Worm (Caenorhabditis elegans) whole organism, L4/young adult: ENCODE results near the gene mcm-3AP.
"Not testable (repeated sequence)": the region's sequence is repeated elsewhere in the genome, so short reads cannot be mapped to it uniquely, and the experiment has no call there.

Experiments used
- W03F9.2 ChIP-seq: fragments of 150-350 bp; optimal IDR thresholded peaks from 2 replicates; lab custom pipeline; 2014; ENCODE audit warnings: missing biosample characterization, missing genetic modification characterization
- dao-5 ChIP-seq: sonication (generic microtip); optimal IDR thresholded peaks from 2 replicates; lab custom pipeline; 2016; ENCODE audit warnings: missing genotype, missing genetic modification characterization, moderate library complexity, missing compliant biosample characterization
- him-1 ChIP-seq: sonication (generic microtip); optimal IDR thresholded peaks from 2 replicates; lab custom pipeline; 2016; ENCODE audit warnings: missing genotype, missing genetic modification reagents, missing genetic modification characterization, missing compliant biosample characterization

mcm-3AP gene

ce11 chrIV:7948290-7948689, at the start of gene mcm-3AP:
mcm-3AP (plus strand) TSS chrIV:7948672.
- not testable (repeated sequence) for TF ChIP-seq W03F9.2 (tag; lab: Kevin White, UChicago); him-1; dao-5 (tag; lab: Kevin White, UChicago)

- TF ChIP-seq him-1 (no peak), dao-5 (tag; lab: Kevin White, UChicago) (no peak), W03F9.2 (tag; lab: Kevin White, UChicago) (peak; percentile 84)
These were observed 46.1 kb upstream of the mcm-3AP start, which contains the start of gene arp-11 for ce11 chrIV:7902221-7902904. arp-11 (minus strand) TSS chrIV:7902271.

- TF ChIP-seq him-1 (no peak), dao-5 (tag; lab: Kevin White, UChicago) (no peak), W03F9.2 (tag; lab: Kevin White, UChicago) (no peak)
These were observed 45.1 kb upstream of the mcm-3AP start, which contains the start of gene C49H3.6 for ce11 chrIV:7903359-7903758. C49H3.6 (plus strand) TSS chrIV:7903738.

ce11 chrIV:7906643-7907042, 41.8 kb upstream of the mcm-3AP start:
- TF ChIP-seq W03F9.2 (tag; lab: Kevin White, UChicago), result no peak
- TF ChIP-seq dao-5 (tag; lab: Kevin White, UChicago), result no peak
- no peak for TF ChIP-seq him-1

- TF ChIP-seq him-1 (no peak), W03F9.2 (tag; lab: Kevin White, UChicago) (peak; percentile 33)
These were observed 38.9 kb upstream of the mcm-3AP start for ce11 chrIV:7909455-7910141.

- TF ChIP-seq dao-5 (tag; lab: Kevin White, UChicago) (no peak), W03F9.2 (tag; lab: Kevin White, UChicago) (no peak), him-1 (no peak)
These were observed 38.2 kb upstream of the mcm-3AP start, which contains the start of the genes npp-27 and ntl-4 for ce11 chrIV:7910197-7910735. npp-27 (minus strand) TSS chrIV:7910247. ntl-4 (plus strand) TSS chrIV:7910575.

ce11 chrIV:7914991-7915390, 33.5 kb upstream of the mcm-3AP start, which contains the start of gene C49H3.4:
C49H3.4 (plus strand) TSS chrIV:7915291.
- no peak for TF ChIP-seq him-1

- no peak for TF ChIP-seq him-1
- TF ChIP-seq W03F9.2 (tag; lab: Kevin White, UChicago), result no peak
- no peak for TF ChIP-seq dao-5 (tag; lab: Kevin White, UChicago)
These were observed 31.6 kb upstream of the mcm-3AP start for ce11 chrIV:7916907-7917306.

- TF ChIP-seq W03F9.2 (tag; lab: Kevin White, UChicago), result no peak
- TF ChIP-seq him-1, result no peak
- TF ChIP-seq dao-5 (tag; lab: Kevin White, UChicago), result no peak
These were observed 30.6 kb upstream of the mcm-3AP start for ce11 chrIV:7917881-7918280.

ce11 chrIV:7920126-7920525, 28.3 kb upstream of the mcm-3AP start, which contains the start of gene C49H3.16:
C49H3.16 (plus strand) TSS chrIV:7920426.
- no peak for TF ChIP-seq dao-5 (tag; lab: Kevin White, UChicago)

- TF ChIP-seq him-1 (no peak), W03F9.2 (tag; lab: Kevin White, UChicago) (peak; percentile 79), dao-5 (tag; lab: Kevin White, UChicago) (no peak)
These were observed 24.4 kb upstream of the mcm-3AP start, which contains the start of the genes xpo-3 and C49H3.3 for ce11 chrIV:7923982-7924480. xpo-3 (minus strand) TSS chrIV:7924032. C49H3.3 (plus strand) TSS chrIV:7924350.

ce11 chrIV:7924975-7925828, 23.3 kb upstream of the mcm-3AP start:
- TF ChIP-seq W03F9.2 (tag; lab: Kevin White, UChicago) (no peak), dao-5 (tag; lab: Kevin White, UChicago) (no peak), him-1 (no peak)
